Worm (Caenorhabditis elegans): Measurements from ENCODE around the gene ard-1.
A peak's percentile ranks its signal among the peaks of the same experiment; 100 is the strongest.

The ard-1 gene

DNA sequence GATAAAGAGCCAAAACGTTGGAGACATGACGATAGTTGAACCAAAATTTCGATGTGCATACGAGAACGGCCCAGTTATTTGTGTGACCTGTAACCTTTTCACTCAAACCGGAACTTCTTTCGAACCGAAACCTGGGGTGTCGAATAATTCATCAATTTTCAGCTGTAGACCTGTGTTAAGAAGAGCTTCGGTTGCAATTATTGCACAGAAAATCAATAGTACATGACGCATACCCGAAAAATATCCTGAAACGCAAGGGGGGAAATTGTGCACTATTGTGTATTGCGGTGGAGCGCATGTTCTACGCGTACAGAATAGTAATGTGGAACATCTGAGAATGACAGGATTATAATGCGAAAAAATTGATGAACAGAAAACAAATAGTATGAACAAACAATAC is 21.3 kb upstream of the ard-1 start, which contains the start of gene pigk-1 (continued):
- TF ChIP-seq let-526 (GFP tag; IDR thresholded peaks at IDR 0.05): no peak
- TF ChIP-seq F22D6.2 (tag; optimal IDR thresholded peaks at IDR 0.05): no peak
- no peak for TF ChIP-seq sptf-2 (GFP tag; optimal IDR thresholded peaks at IDR 0.05)
- TF ChIP-seq chd-7 (tag; optimal IDR thresholded peaks at IDR 0.05): no peak
- no peak for TF ChIP-seq Y56A3A.18 (GFP tag; IDR thresholded peaks at IDR 0.05)
- peak; percentile 2 for TF ChIP-seq ceh-27 (GFP tag; optimal IDR thresholded peaks at IDR 0.05)
- TF ChIP-seq C06A6.2 (GFP tag; conservative IDR thresholded peaks at IDR 0.05): no peak
- no peak for TF ChIP-seq lin-40 (tag; optimal IDR thresholded peaks at IDR 0.05)
- TF ChIP-seq madf-3 (GFP tag; IDR thresholded peaks at IDR 0.05): peak; percentile 81
- TF ChIP-seq gei-17 (GFP tag; optimal IDR thresholded peaks at IDR 0.05): no peak
- no peak for TF ChIP-seq pha-4 (tag; optimal IDR thresholded peaks at IDR 0.05)
- no peak for TF ChIP-seq egl-44 (GFP tag; IDR thresholded peaks at IDR 0.05)
- TF ChIP-seq F52B5.7 (tag; optimal IDR thresholded peaks at IDR 0.05): no peak
- TF ChIP-seq lin-54 (GFP tag; optimal IDR thresholded peaks at IDR 0.05): peak; percentile 56
- TF ChIP-seq pbrm-1 (GFP tag; IDR thresholded peaks at IDR 0.05): no peak
- no peak for TF ChIP-seq unc-62 (GFP tag; optimal IDR thresholded peaks at IDR 0.05)
- TF ChIP-seq nhr-27 (tag; optimal IDR thresholded peaks at IDR 0.05): no peak
- TF ChIP-seq B0035.1 (tag; optimal IDR thresholded peaks at IDR 0.05): no peak
- TF ChIP-seq athp-1 (tag; optimal IDR thresholded peaks at IDR 0.05): peak; percentile 28
- TF ChIP-seq attf-3 (GFP tag; conservative IDR thresholded peaks at IDR 0.05): no peak
- no peak for TF ChIP-seq ama-1 (optimal IDR thresholded peaks at IDR 0.05)
- TF ChIP-seq ama-1 (GFP tag; optimal IDR thresholded peaks at IDR 0.05): peak in 1 of 2 experiments; percentile 30
- no peak for TF ChIP-seq nhr-179 (tag; optimal IDR thresholded peaks at IDR 0.05)
- TF ChIP-seq somi-1 (GFP tag; optimal IDR thresholded peaks at IDR 0.05): no peak
- peak; percentile 44 for TF ChIP-seq lsl-1 (GFP tag; optimal IDR thresholded peaks at IDR 0.05)
- no peak for TF ChIP-seq lin-26 (GFP tag; IDR thresholded peaks at IDR 0.05)
- TF ChIP-seq F39B2.1 (GFP tag; IDR thresholded peaks at IDR 0.05): peak; percentile 83
- no peak for TF ChIP-seq nfya-1 (tag; optimal IDR thresholded peaks at IDR 0.05; ENCODE audit: borderline replicate concordance, insufficient read depth)
- no peak for TF ChIP-seq ztf-25 (GFP tag; IDR thresholded peaks at IDR 0.05)
- no peak for TF ChIP-seq dpff-1 (tag; optimal IDR thresholded peaks at IDR 0.05)
- TF ChIP-seq dpl-1 (GFP tag; optimal IDR thresholded peaks at IDR 0.05): no peak
- no peak for TF ChIP-seq aptf-2 (GFP tag; conservative IDR thresholded peaks at IDR 0.05)
- no peak for TF ChIP-seq ztf-26 (tag; optimal IDR thresholded peaks at IDR 0.05)
- no peak for TF ChIP-seq lir-1 (GFP tag; conservative IDR thresholded peaks at IDR 0.05)
- TF ChIP-seq B0261.1 (tag; optimal IDR thresholded peaks at IDR 0.05): no peak
- TF ChIP-seq fkh-3 (tag; optimal IDR thresholded peaks at IDR 0.05): no peak
- no peak for TF ChIP-seq akir-1 (GFP tag; optimal IDR thresholded peaks at IDR 0.05)
- TF ChIP-seq Y79H2A.3 (GFP tag; conservative IDR thresholded peaks at IDR 0.05): no peak
- no peak; the same call in 1 of the 2 replicates for TF ChIP-seq ceh-100 (GFP tag; IDR thresholded peaks at IDR 0.05)
- TF ChIP-seq Y67H2A.10 (GFP tag; conservative IDR thresholded peaks at IDR 0.05): no peak
- TF ChIP-seq efl-1 (GFP tag; optimal IDR thresholded peaks at IDR 0.05): peak; percentile 18
- TF ChIP-seq hlh-12 (tag; optimal IDR thresholded peaks at IDR 0.05): no peak
- TF ChIP-seq K12H6.12 (tag; optimal IDR thresholded peaks at IDR 0.05): no peak
- no peak for TF ChIP-seq sdz-38 (tag; optimal IDR thresholded peaks at IDR 0.05)
- TF ChIP-seq lag-1 (GFP tag; IDR thresholded peaks at IDR 0.05): no peak
- TF ChIP-seq F49E8.2 (tag; optimal IDR thresholded peaks at IDR 0.05; ENCODE audit: insufficient read depth): peak; percentile 69
- no peak for TF ChIP-seq lsy-27 (tag; optimal IDR thresholded peaks at IDR 0.05; ENCODE audit: borderline replicate concordance, insufficient read depth)
- TF ChIP-seq F10E7.11 (tag; optimal IDR thresholded peaks at IDR 0.05): no peak
- peak; percentile 73; the same call in 1 of the 2 replicates for TF ChIP-seq C17E4.6 (GFP tag; IDR thresholded peaks at IDR 0.05)
- TF ChIP-seq dox-1 (GFP tag; IDR thresholded peaks at IDR 0.05): no peak

Measured in whole organism, young adult.